Worm (Caenorhabditis elegans): Measurements from ENCODE around the gene srd-59.

The srd-59 gene

ce11 chrII:7233274-7233673 lies 27.8 kb downstream of the srd-59 start:
- TF ChIP-seq lsy-2 (tag; optimal IDR thresholded peaks at IDR 0.05) (no peak), ceh-39 (tag; optimal IDR thresholded peaks at IDR 0.05) (no peak), hlh-1 (tag; optimal IDR thresholded peaks at IDR 0.05) (no peak), bed-3 (GFP tag; optimal IDR thresholded peaks at IDR 0.05) (no peak), unc-62 (GFP tag; optimal IDR thresholded peaks at IDR 0.05) (no peak), blmp-1 (tag; optimal IDR thresholded peaks at IDR 0.05) (no peak), ztf-11 (tag; optimal IDR thresholded peaks at IDR 0.05) (no peak), nhr-28 (tag; optimal IDR thresholded peaks at IDR 0.05) (no peak), unc-120 (tag; optimal IDR thresholded peaks at IDR 0.05; ENCODE audit: poor library complexity, severe bottlenecking) (no peak)

ce11 chrII:7236937-7237336 lies 31.4 kb downstream of the srd-59 start:
- no peak for TF ChIP-seq ceh-39 (tag; optimal IDR thresholded peaks at IDR 0.05)
- no peak for TF ChIP-seq mab-5 (tag; optimal IDR thresholded peaks at IDR 0.05)
- no peak for TF ChIP-seq hlh-1 (tag; optimal IDR thresholded peaks at IDR 0.05)
- no peak for TF ChIP-seq ceh-43 (GFP tag; optimal IDR thresholded peaks at IDR 0.05)
- TF ChIP-seq bed-3 (GFP tag; optimal IDR thresholded peaks at IDR 0.05) = no peak
- TF ChIP-seq unc-120 (tag; optimal IDR thresholded peaks at IDR 0.05; ENCODE audit: poor library complexity, severe bottlenecking) = no peak
- TF ChIP-seq pha-4 (tag; optimal IDR thresholded peaks at IDR 0.05) = no peak
- no peak for TF ChIP-seq ces-1 (GFP tag; optimal IDR thresholded peaks at IDR 0.05)
- TF ChIP-seq nhr-2 (tag; optimal IDR thresholded peaks at IDR 0.05) = no peak
- no peak for TF ChIP-seq flh-1 (GFP tag; optimal IDR thresholded peaks at IDR 0.05)
- TF ChIP-seq sptf-1 (tag; optimal IDR thresholded peaks at IDR 0.05) = no peak
- no peak for TF ChIP-seq nhr-12 (tag; optimal IDR thresholded peaks at IDR 0.05)
- no peak for TF ChIP-seq ztf-11 (tag; optimal IDR thresholded peaks at IDR 0.05)

- TF ChIP-seq blmp-1 (tag; optimal IDR thresholded peaks at IDR 0.05) = no peak
- TF ChIP-seq ceh-39 (tag; optimal IDR thresholded peaks at IDR 0.05) = no peak
- no peak for TF ChIP-seq nhr-237 (tag; optimal IDR thresholded peaks at IDR 0.05)
- TF ChIP-seq sem-2 (GFP tag; optimal IDR thresholded peaks at IDR 0.05) = no peak
- TF ChIP-seq ztf-11 (tag; optimal IDR thresholded peaks at IDR 0.05) = no peak
- no peak for TF ChIP-seq bed-3 (GFP tag; optimal IDR thresholded peaks at IDR 0.05)
- TF ChIP-seq ceh-43 (GFP tag; optimal IDR thresholded peaks at IDR 0.05) = no peak
- no peak for TF ChIP-seq unc-62 (GFP tag; optimal IDR thresholded peaks at IDR 0.05)
- TF ChIP-seq lin-32 (GFP tag; optimal IDR thresholded peaks at IDR 0.05) = no peak
- TF ChIP-seq unc-39 (tag; optimal IDR thresholded peaks at IDR 0.05) = no peak
Observed at ce11 chrII:7238248-7238647, 32.8 kb downstream of the srd-59 start, which contains the start of gene aqp-1. Gene aqp-1 (minus strand): TSS chrII:7238349.

- TF ChIP-seq lin-13 (tag; optimal IDR thresholded peaks at IDR 0.05) = no peak
Observed at ce11 chrII:7238791-7239190, 33.3 kb downstream of the srd-59 start.

ce11 chrII:7239705-7240104 lies 34.2 kb downstream of the srd-59 start:
- TF ChIP-seq sptf-1 (tag; optimal IDR thresholded peaks at IDR 0.05) = no peak
- TF ChIP-seq M03D4.4 (tag; optimal IDR thresholded peaks at IDR 0.05) = no peak
- TF ChIP-seq nhr-12 (tag; optimal IDR thresholded peaks at IDR 0.05) = no peak
- TF ChIP-seq lin-13 (tag; optimal IDR thresholded peaks at IDR 0.05) = no peak
- no peak for TF ChIP-seq ceh-43 (GFP tag; optimal IDR thresholded peaks at IDR 0.05)
- no peak for TF ChIP-seq sem-2 (GFP tag; optimal IDR thresholded peaks at IDR 0.05)
- no peak for TF ChIP-seq elt-3 (tag; optimal IDR thresholded peaks at IDR 0.05)
- TF ChIP-seq lin-32 (GFP tag; optimal IDR thresholded peaks at IDR 0.05) = no peak
- TF ChIP-seq pha-4 (tag; optimal IDR thresholded peaks at IDR 0.05) = no peak
- TF ChIP-seq unc-39 (tag; optimal IDR thresholded peaks at IDR 0.05) = no peak

- TF ChIP-seq mls-2 (tag; optimal IDR thresholded peaks at IDR 0.05) = no peak
Observed at ce11 chrII:7242754-7243153, 37.3 kb downstream of the srd-59 start.

ce11 chrII:7245576-7245975 lies 40.1 kb downstream of the srd-59 start, which contains the start of gene skpo-3:
Gene skpo-3 (plus strand): TSS chrII:7245876.
- no peak for TF ChIP-seq hlh-1 (tag; optimal IDR thresholded peaks at IDR 0.05)
- no peak for TF ChIP-seq zip-8 (tag; optimal IDR thresholded peaks at IDR 0.05)
- TF ChIP-seq nhr-76 (tag; optimal IDR thresholded peaks at IDR 0.05) = no peak
- TF ChIP-seq mls-2 (tag; optimal IDR thresholded peaks at IDR 0.05) = no peak
- no peak for TF ChIP-seq tbx-8 (GFP tag; optimal IDR thresholded peaks at IDR 0.05)
- TF ChIP-seq unc-120 (tag; optimal IDR thresholded peaks at IDR 0.05; ENCODE audit: poor library complexity, severe bottlenecking) = no peak
- TF ChIP-seq ztf-11 (tag; optimal IDR thresholded peaks at IDR 0.05) = no peak
- no peak for TF ChIP-seq cnd-1 (tag; optimal IDR thresholded peaks at IDR 0.05)
- no peak for TF ChIP-seq lin-32 (GFP tag; optimal IDR thresholded peaks at IDR 0.05)
- TF ChIP-seq unc-62 (GFP tag; optimal IDR thresholded peaks at IDR 0.05) = no peak
- TF ChIP-seq drap-1 (GFP tag; optimal IDR thresholded peaks at IDR 0.05) = no peak
- TF ChIP-seq elt-1 (tag; optimal IDR thresholded peaks at IDR 0.05; ENCODE audit: borderline replicate concordance, insufficient read depth) = no peak

All from whole organism, mixed stage, embryonic.